Fruit fly (Drosophila melanogaster): Measurements from ENCODE around the gene CG43349.

CG43349 gene

DNA sequence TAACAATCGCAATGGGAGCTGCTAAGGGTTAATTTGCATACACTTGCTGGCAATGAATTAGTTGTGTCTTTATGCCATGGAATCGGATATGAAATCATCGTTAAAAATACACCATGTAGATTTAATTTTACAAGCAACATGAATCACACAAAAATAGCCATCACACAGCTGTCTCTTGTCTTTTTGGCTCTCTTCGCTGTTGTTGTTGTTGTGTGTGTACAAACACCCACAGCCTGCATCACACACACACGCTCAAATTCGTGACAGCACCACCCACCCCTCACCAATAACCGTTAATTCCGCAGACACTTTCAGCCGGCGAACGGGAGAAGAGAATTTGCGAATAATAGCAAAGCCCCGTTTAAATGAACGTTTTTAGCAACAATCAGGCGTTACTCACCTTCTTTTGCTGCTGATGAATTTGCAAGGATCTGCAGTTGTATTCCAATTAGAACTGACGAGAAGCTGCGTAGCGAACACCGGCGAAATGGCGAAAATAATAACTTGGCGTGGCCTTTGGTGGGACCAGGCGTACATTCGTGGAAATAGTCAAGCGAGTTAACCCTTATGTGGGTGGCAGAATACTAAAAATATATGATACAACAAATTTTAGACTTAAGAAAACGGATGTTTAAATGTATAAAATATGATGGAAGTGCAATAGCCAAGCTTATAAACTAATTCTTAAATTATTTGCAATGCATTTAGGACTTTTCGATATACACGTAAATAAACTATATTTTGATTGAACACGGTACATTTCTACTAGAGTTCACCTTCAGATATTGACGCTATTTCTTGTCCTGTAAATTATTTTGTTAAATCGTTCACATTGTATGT lies 42.1 kb upstream of the CG43349 start, which contains the start of gene capt (continued):
- TF ChIP-seq CG7928 (GFP tag; optimal IDR thresholded peaks at IDR 0.05) (no peak), CG1603 (tag; optimal IDR thresholded peaks at IDR 0.05) (peak; percentile 39), CG1233 (GFP tag; optimal IDR thresholded peaks at IDR 0.05) (no peak), CG6683 (GFP tag; optimal IDR thresholded peaks at IDR 0.05) (no peak), CG16815 (GFP tag; optimal IDR thresholded peaks at IDR 0.05) (no peak), CG3847 (GFP tag; IDR thresholded peaks at IDR 0.05) (0 out of 2 replicates have a peak, but pooled peaks have one; percentile 11), CG2712 (tag; optimal IDR thresholded peaks at IDR 0.05) (peak; percentile 24), CkIIα-i1 (GFP tag; IDR thresholded peaks at IDR 0.05) (no peak), Tbp (GFP tag; optimal IDR thresholded peaks at IDR 0.05) (no peak), Opbp (GFP tag; IDR thresholded peaks at IDR 0.05; ENCODE audit: partially characterized antibody) (no peak), lab (GFP tag; optimal IDR thresholded peaks at IDR 0.05) (no peak), CG15601 (tag; optimal IDR thresholded peaks at IDR 0.05) (no peak), CG31365 (tag; optimal IDR thresholded peaks at IDR 0.05) (no peak), ab (GFP tag; optimal IDR thresholded peaks at IDR 0.05) (no peak), ro (GFP tag; IDR thresholded peaks at IDR 0.05) (no peak), Eip74EF (GFP tag; optimal IDR thresholded peaks at IDR 0.05) (no peak), cad (GFP tag; optimal IDR thresholded peaks at IDR 0.05) (no peak), ranshi (GFP tag; IDR thresholded peaks at IDR 0.05) (peak; percentile 20; the same call in 1 of the 2 replicates), CG7745 (tag; optimal IDR thresholded peaks at IDR 0.05) (no peak), CG13424 (tag; optimal IDR thresholded peaks at IDR 0.05) (peak; percentile 45), esg (GFP tag; conservative IDR thresholded peaks at IDR 0.05) (peak; percentile 31), Blimp-1 (GFP tag; optimal IDR thresholded peaks at IDR 0.05) (no peak), CG14710 (tag; optimal IDR thresholded peaks at IDR 0.05) (peak; percentile 38), CG4617 (GFP tag; optimal IDR thresholded peaks at IDR 0.05; ENCODE audit: borderline replicate concordance) (no peak), sens (GFP tag) (peak; percentile 73), repo (GFP tag; optimal IDR thresholded peaks at IDR 0.05) (no peak), jing (GFP tag; optimal IDR thresholded peaks at IDR 0.05) (no peak), CG34422 (GFP tag; IDR thresholded peaks at IDR 0.05) (peak; percentile 95), en (GFP tag; optimal IDR thresholded peaks at IDR 0.05) (no peak), CG6254 (GFP tag; optimal IDR thresholded peaks at IDR 0.05) (no peak), CG8944 (GFP tag; optimal IDR thresholded peaks at IDR 0.05) (no peak), Ada2b (GFP tag; IDR thresholded peaks at IDR 0.05) (peak; percentile 34; the same call in 1 of the 2 replicates), grau (tag; optimal IDR thresholded peaks at IDR 0.05) (peak; percentile 39), PHDP (tag; optimal IDR thresholded peaks at IDR 0.05) (peak; percentile 35), insv (GFP tag; optimal IDR thresholded peaks at IDR 0.05) (peak; percentile 51 to 85), trh (GFP tag; optimal IDR thresholded peaks at IDR 0.05) (no peak), CG6654 (GFP tag; optimal IDR thresholded peaks at IDR 0.05) (no peak), pfk (GFP tag; optimal IDR thresholded peaks at IDR 0.05) (no peak), CG6272 (GFP tag; IDR thresholded peaks at IDR 0.05) (no peak), Vsx1 (GFP tag; optimal IDR thresholded peaks at IDR 0.05) (no peak), lola (GFP tag; optimal IDR thresholded peaks at IDR 0.05) (peak in 1 of 3 experiments; percentile 48), CG12219 (GFP tag; optimal IDR thresholded peaks at IDR 0.05) (no peak), CG17802 (tag; optimal IDR thresholded peaks at IDR 0.05) (no peak), HLH54F (GFP tag; optimal IDR thresholded peaks at IDR 0.05) (peak; percentile 16), eve (GFP tag; optimal IDR thresholded peaks at IDR 0.05) (no peak), dati (GFP tag; IDR thresholded peaks at IDR 0.05) (no peak), Fer3 (tag; optimal IDR thresholded peaks at IDR 0.05) (peak; percentile 22), kah (GFP tag; optimal IDR thresholded peaks at IDR 0.05) (peak; percentile 94)

Measured in whole organism, embryonic.